Worm (Caenorhabditis elegans) whole organism, L4 larva: ENCODE results near the gene F09E10.1.

Experiments used
- F37D6.2 ChIP-seq: sonication (generic microtip); optimal IDR thresholded peaks from 2 replicates; lab custom pipeline; 2016; ENCODE audit warnings: mild to moderate bottlenecking, missing genetic modification characterization, missing compliant biosample characterization
- R02D3.7 ChIP-seq: fragments of 150-350 bp; sonication (generic microtip); optimal IDR thresholded peaks from 3 replicates; lab custom pipeline; 2014; ENCODE audit warnings: missing biosample characterization, missing genetic modification characterization
- T20F7.1 ChIP-seq: fragments of 200-800 bp; sonication (Bioruptor generic); optimal IDR thresholded peaks from 2 replicates; lab custom pipeline; 2018; ENCODE audit warnings: mild to moderate bottlenecking, missing genetic modification characterization, missing compliant biosample characterization
- Y48G9A.11 ChIP-seq: fragments of 200-800 bp; sonication (Bioruptor generic); IDR thresholded peaks from 2 replicates; pipeline ENCODE4 v1.3.6; 2022; ENCODE audit warnings: missing genetic modification reagents, missing genetic modification characterization, missing compliant biosample characterization
- ZK337.2 ChIP-seq: fragments of 200-800 bp; sonication (Bioruptor generic); IDR thresholded peaks from 2 replicates; pipeline ENCODE4 v1.3.6; 2022; ENCODE audit warnings: missing genetic modification reagents, missing genetic modification characterization, missing compliant biosample characterization
- ZK546.5 ChIP-seq, 2 experiments: sonication (generic microtip); optimal IDR thresholded peaks; 2 replicates each; lab custom pipeline; 2017; ENCODE audit warnings: missing biosample characterization in 2 of 2, missing genetic modification characterization in 2 of 2
- arid-1 ChIP-seq: fragments of 200-800 bp; sonication (Bioruptor generic); conservative IDR thresholded peaks from 2 replicates; pipeline ENCODE4 v1.3.6; 2022; ENCODE audit warnings: missing genetic modification reagents, missing genetic modification characterization, missing compliant biosample characterization
- ceh-20 ChIP-seq: fragments of 200-800 bp; sonication (Bioruptor generic); IDR thresholded peaks from 2 replicates; pipeline ENCODE4 v1.3.6; 2022; ENCODE audit warnings: missing genetic modification reagents, missing genetic modification characterization, missing compliant biosample characterization
- ceh-28 ChIP-seq: fragments of 150-350 bp; optimal IDR thresholded peaks from 2 replicates; lab custom pipeline; 2014; ENCODE audit warnings: missing biosample characterization, missing genetic modification reagents, missing genetic modification characterization
- ceh-32 ChIP-seq: sonication (generic microtip); optimal IDR thresholded peaks from 2 replicates; lab custom pipeline; 2016; ENCODE audit warnings: mild to moderate bottlenecking, missing genetic modification characterization, missing compliant biosample characterization; ENCODE audit not compliant: poor library complexity
- ceh-82 ChIP-seq: sonication (generic microtip); optimal IDR thresholded peaks from 2 replicates; lab custom pipeline; 2017; ENCODE audit warnings: missing biosample characterization, missing genetic modification characterization
- ctbp-1 ChIP-seq: fragments of 200-800 bp; sonication (Bioruptor generic); IDR thresholded peaks from 2 replicates; pipeline ENCODE4 v1.3.6; 2022; ENCODE audit warnings: missing genetic modification reagents, missing genetic modification characterization, missing compliant biosample characterization
- daf-12 ChIP-seq: fragments of 150-350 bp; optimal IDR thresholded peaks from 2 replicates; lab custom pipeline; 2014; ENCODE audit warnings: missing biosample characterization, missing genetic modification reagents, missing genetic modification characterization
- daf-16 ChIP-seq, 3 experiments: sonication (generic microtip); optimal IDR thresholded peaks; 2 replicates each; lab custom pipeline; 2016 to 2017; ENCODE audit warnings: missing genetic modification characterization in 3 of 3, missing genetic modification reagents in 3 of 3, mild to moderate bottlenecking in 2 of 3, missing compliant biosample characterization in 2 of 3, missing biosample characterization in 1 of 3, moderate library complexity in 1 of 3
- egl-43 ChIP-seq: fragments of 200-800 bp; sonication (Bioruptor generic); IDR thresholded peaks from 2 replicates; pipeline ENCODE4 v1.3.6; 2022; ENCODE audit warnings: missing genetic modification reagents, missing genetic modification characterization, missing compliant biosample characterization
- hlh-30 ChIP-seq: sonication (generic microtip); optimal IDR thresholded peaks from 2 replicates; lab custom pipeline; 2017; ENCODE audit warnings: antibody characterized with exemption, mild to moderate bottlenecking, missing genetic modification characterization, missing compliant biosample characterization; ENCODE audit not compliant: insufficient read depth
- jun-1 ChIP-seq: fragments of 150-350 bp; optimal IDR thresholded peaks from 2 replicates; lab custom pipeline; 2014; ENCODE audit warnings: missing biosample characterization, missing genetic modification reagents, missing genetic modification characterization
- lin-15B ChIP-seq: fragments of 150-350 bp; sonication (generic microtip); optimal IDR thresholded peaks from 3 replicates; lab custom pipeline; 2014; ENCODE audit warnings: missing biosample characterization, missing genetic modification characterization
- lin-29 ChIP-seq: fragments of 200-800 bp; sonication (Bioruptor generic); IDR thresholded peaks from 2 replicates; pipeline ENCODE4 v1.3.6; 2022; ENCODE audit warnings: missing genetic modification reagents, missing genetic modification characterization, missing compliant biosample characterization
- lin-39 ChIP-seq: fragments of 150-350 bp; optimal IDR thresholded peaks from 2 replicates; lab custom pipeline; 2014; ENCODE audit warnings: missing biosample characterization, missing genetic modification reagents, missing genetic modification characterization
- madf-9 ChIP-seq: fragments of 200-800 bp; sonication (Bioruptor generic); conservative IDR thresholded peaks from 2 replicates; pipeline ENCODE4 v1.3.6; 2022; ENCODE audit warnings: missing genetic modification reagents, missing genetic modification characterization, missing compliant biosample characterization
- mdl-1 ChIP-seq, 2 experiments: fragments of 150-350 bp in 1 of 2; sonication (generic microtip) in 1 of 2; optimal IDR thresholded peaks; 2 replicates each; lab custom pipeline; 2014 to 2017; ENCODE audit warnings: missing biosample characterization in 2 of 2, missing genetic modification characterization in 2 of 2
- mes-2 ChIP-seq: sonication (generic microtip); optimal IDR thresholded peaks from 2 replicates; lab custom pipeline; 2016; ENCODE audit warnings: missing genotype, mild to moderate bottlenecking, missing genetic modification characterization, missing compliant biosample characterization; ENCODE audit not compliant: poor library complexity, severe bottlenecking
- nhr-28 ChIP-seq: fragments of 150-350 bp; optimal IDR thresholded peaks from 2 replicates; lab custom pipeline; 2014; ENCODE audit warnings: missing biosample characterization, missing genetic modification characterization
- nhr-76 ChIP-seq: fragments of 150-350 bp; optimal IDR thresholded peaks from 2 replicates; lab custom pipeline; 2014; ENCODE audit warnings: missing biosample characterization, missing genetic modification characterization
- php-3 ChIP-seq: fragments of 200-800 bp; sonication (Bioruptor generic); IDR thresholded peaks from 2 replicates; pipeline ENCODE4 v1.3.6; 2022; ENCODE audit warnings: missing genetic modification reagents, missing genetic modification characterization, missing compliant biosample characterization
- rbr-2 ChIP-seq: sonication (generic microtip); optimal IDR thresholded peaks from 2 replicates; lab custom pipeline; 2016; ENCODE audit warnings: missing genotype, missing genetic modification characterization, missing compliant biosample characterization
- skn-1 ChIP-seq: fragments of 150-350 bp; optimal IDR thresholded peaks from 2 replicates; lab custom pipeline; 2014; ENCODE audit warnings: missing biosample characterization, missing genetic modification characterization
- snpc-4 ChIP-seq: fragments of 150-350 bp; optimal IDR thresholded peaks from 2 replicates; lab custom pipeline; 2014; ENCODE audit warnings: missing biosample characterization, missing genetic modification characterization
- tag-97 ChIP-seq: fragments of 200-800 bp; sonication (Bioruptor generic); IDR thresholded peaks from 2 replicates; pipeline ENCODE4 v1.3.6; 2022; ENCODE audit warnings: missing genetic modification characterization, missing compliant biosample characterization
- unc-62 ChIP-seq, 3 experiments: fragments of 150-350 bp in 1 of 3; sonication (generic microtip); optimal IDR thresholded peaks in 2 of 3; peaks in 1 of 3; 1 replicate in 1 of 3; 2 replicates in 2 of 3; lab custom pipeline; 2014 to 2017; ENCODE audit warnings: missing biosample characterization in 3 of 3, missing genetic modification characterization in 3 of 3, missing genetic modification reagents in 3 of 3, missing genotype in 1 of 3
- vab-7 ChIP-seq: fragments of 200-800 bp; sonication (Bioruptor generic); IDR thresholded peaks from 2 replicates; pipeline ENCODE4 v1.3.6; 2022; ENCODE audit warnings: missing genetic modification reagents, missing genetic modification characterization, missing compliant biosample characterization
- zag-1 ChIP-seq: fragments of 150-350 bp; optimal IDR thresholded peaks from 2 replicates; lab custom pipeline; 2014; ENCODE audit warnings: missing biosample characterization, missing genetic modification characterization
- zfp-3 ChIP-seq: fragments of 200-800 bp; sonication (Bioruptor generic); conservative IDR thresholded peaks from 2 replicates; pipeline ENCODE4 v1.3.6; 2022; ENCODE audit warnings: missing genetic modification reagents, missing genetic modification characterization, missing compliant biosample characterization
- zip-11 ChIP-seq: fragments of 200-800 bp; sonication (Bioruptor generic); IDR thresholded peaks from 2 replicates; pipeline ENCODE4 v1.3.6; 2022; ENCODE audit warnings: missing genetic modification characterization, missing compliant biosample characterization
- ztf-11 ChIP-seq: fragments of 150-350 bp; optimal IDR thresholded peaks from 2 replicates; lab custom pipeline; 2014; ENCODE audit warnings: missing biosample characterization, missing genetic modification characterization
- ztf-7 ChIP-seq: fragments of 150-350 bp; optimal IDR thresholded peaks from 2 replicates; lab custom pipeline; 2014; ENCODE audit warnings: missing biosample characterization, missing genetic modification characterization

Gene F09E10.1

DNA sequence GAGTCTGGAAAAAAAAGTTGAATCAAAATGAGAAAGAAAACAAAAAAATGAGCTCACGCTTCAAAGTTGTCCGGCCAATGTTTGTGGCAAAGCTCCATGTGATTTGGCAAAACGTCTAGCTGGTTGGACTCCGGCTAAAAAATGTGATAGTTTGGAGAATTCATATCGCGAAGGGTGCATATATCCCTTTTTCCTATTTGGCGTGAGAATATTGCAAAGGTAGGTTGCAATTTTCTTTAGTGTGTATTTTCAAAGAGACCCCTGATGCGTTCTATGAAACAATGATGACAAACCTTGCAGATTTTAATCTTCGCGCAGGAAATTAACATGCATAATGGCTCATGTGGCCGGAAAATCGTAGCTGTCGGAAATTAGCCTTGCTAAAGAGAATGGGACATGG is 10.4 kb upstream of the F09E10.1 start (continued):
- no peak for TF ChIP-seq snpc-4 (tag; lab: Kevin White, UChicago)
- no peak for TF ChIP-seq Y48G9A.11 (GFP tag; lab: Robert Waterston, UW)
- TF ChIP-seq jun-1 (tag; lab: Kevin White, UChicago): peak; percentile 1
- TF ChIP-seq zag-1 (tag; lab: Kevin White, UChicago): no peak
- TF ChIP-seq lin-29 (GFP tag; lab: Robert Waterston, UW): no peak
- no peak for TF ChIP-seq ZK546.5 (tag; optimal IDR thresholded peaks at IDR 0.05; lab: Kevin White, UChicago)
- TF ChIP-seq rbr-2: peak; percentile 16
- no peak for TF ChIP-seq vab-7 (GFP tag; lab: Robert Waterston, UW)
- no peak for TF ChIP-seq ZK337.2 (GFP tag; lab: Robert Waterston, UW)
- TF ChIP-seq daf-12 (tag; lab: Kevin White, UChicago): no peak
- TF ChIP-seq hlh-30 (tag; lab: Kevin White, UChicago): no peak
- TF ChIP-seq ceh-28 (tag; lab: Kevin White, UChicago): no peak
- no peak for TF ChIP-seq nhr-28 (tag; lab: Kevin White, UChicago)
- no peak for TF ChIP-seq ctbp-1 (GFP tag; lab: Robert Waterston, UW)
- no peak for TF ChIP-seq R02D3.7 (tag; lab: Kevin White, UChicago)
- no peak for TF ChIP-seq nhr-76
- no peak for TF ChIP-seq ztf-11 (tag; lab: Kevin White, UChicago)
- no peak for TF ChIP-seq lin-39 (tag; lab: Kevin White, UChicago)
- no peak for TF ChIP-seq ceh-20 (GFP tag; lab: Robert Waterston, UW)
- TF ChIP-seq daf-16 (GFP tag; optimal IDR thresholded peaks at IDR 0.05; lab: Kevin White, UChicago): no peak
- peak; percentile 11 for TF ChIP-seq daf-16 (tag; optimal IDR thresholded peaks at IDR 0.05; lab: Kevin White, UChicago)
- TF ChIP-seq ceh-82 (tag; lab: Kevin White, UChicago): no peak
- TF ChIP-seq madf-9: no peak
- TF ChIP-seq zip-11 (GFP tag; lab: Robert Waterston, UW): no peak
- no peak for TF ChIP-seq F37D6.2
- no peak for TF ChIP-seq skn-1 (tag; lab: Kevin White, UChicago)
- TF ChIP-seq ztf-7: no peak
- TF ChIP-seq tag-97 (GFP tag; lab: Robert Waterston, UW): no peak

DNA sequence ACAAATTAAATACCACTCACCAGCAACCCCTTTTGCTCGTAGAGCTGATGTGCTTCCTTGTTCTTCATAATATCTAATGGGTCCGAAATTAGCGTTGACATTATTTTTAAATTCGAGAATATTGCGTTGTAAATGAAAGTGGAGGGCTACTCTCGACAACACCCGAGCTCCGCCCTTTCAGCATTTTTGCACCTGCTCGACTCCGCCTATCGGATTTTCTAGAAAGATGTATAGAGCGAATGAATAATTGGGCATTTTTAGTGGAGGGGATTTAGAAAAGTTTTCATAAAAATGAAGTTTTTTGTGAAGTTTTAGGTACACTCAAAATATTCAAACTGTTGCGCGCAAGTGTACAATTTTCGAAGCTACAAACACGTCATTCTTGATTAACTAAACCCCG is 8.3 kb upstream of the F09E10.1 start, which contains the start of gene F09E10.5:
F09E10.5 (minus strand) TSS at position 101 of the 400 bp plus-strand sequence.
- TF ChIP-seq ceh-32 (tag; lab: Kevin White, UChicago) (no peak), egl-43 (GFP tag; lab: Robert Waterston, UW) (no peak)
- TF ChIP-seq, all 104 proteins: peak for 0

ce11 chrX:1495980-1496379 is 6.6 kb upstream of the F09E10.1 start:
- no peak for TF ChIP-seq nhr-76
- no peak for TF ChIP-seq arid-1
- TF ChIP-seq ZK546.5 (tag; optimal IDR thresholded peaks at IDR 0.05; lab: Kevin White, UChicago): no peak

ce11 chrX:1497581-1497980 is 5.0 kb upstream of the F09E10.1 start, which contains the start of gene F09E10.6:
F09E10.6 (minus strand) TSS chrX:1497681.
- TF ChIP-seq nhr-28 (tag; lab: Kevin White, UChicago) (no peak), lin-15B (no peak), daf-12 (tag; lab: Kevin White, UChicago) (no peak), mdl-1 (tag; optimal IDR thresholded peaks at IDR 0.05; lab: Kevin White, UChicago) (no peak), unc-62 (GFP tag; optimal IDR thresholded peaks at IDR 0.05 in 1 of 2; lab: Kevin White, UChicago) (no peak), unc-62 (tag; optimal IDR thresholded peaks at IDR 0.05; lab: Kevin White, UChicago) (no peak), snpc-4 (tag; lab: Kevin White, UChicago) (no peak), mes-2 (tag; lab: Kevin White, UChicago) (no peak), T20F7.1 (GFP tag; lab: Kevin White, UChicago) (no peak), php-3 (no peak), zfp-3 (GFP tag; lab: Robert Waterston, UW) (no peak), egl-43 (GFP tag; lab: Robert Waterston, UW) (no peak)
